Fruit fly (Drosophila melanogaster) whole organism, embryonic: ENCODE data around the gene att-ORFB.

Source experiments
- Abd-B ChIP-seq: fragments of 200-800 bp; sonication (Bioruptor generic); optimal IDR thresholded peaks from 2 replicates; lab custom pipeline; 2018; ENCODE audit warnings: missing biosample characterization, mild to moderate bottlenecking, missing genetic modification characterization, moderate library complexity
- Antp ChIP-seq: fragments of 200-800 bp; sonication (Bioruptor generic); optimal IDR thresholded peaks from 3 replicates; lab custom pipeline; 2016; ENCODE audit warnings: missing biosample characterization, missing genetic modification characterization
- Blimp-1 ChIP-seq: fragments of 200-800 bp; sonication (Bioruptor generic); optimal IDR thresholded peaks from 3 replicates; lab custom pipeline; 2018; ENCODE audit warnings: missing biosample characterization, missing genetic modification characterization, mild to moderate bottlenecking, moderate library complexity, missing genetic modification reagents
- C15 ChIP-seq: fragments of 200-800 bp; sonication (Bioruptor generic); IDR thresholded peaks from 3 replicates; pipeline ENCODE4 v1.3.6; 2022; ENCODE audit warnings: missing biosample characterization, missing genetic modification characterization
- CG10274 ChIP-seq: fragments of 200-800 bp; sonication (Bioruptor generic); optimal IDR thresholded peaks from 3 replicates; lab custom pipeline; 2017; ENCODE audit warnings: missing biosample characterization, mild to moderate bottlenecking, missing genetic modification characterization
- CG10979 ChIP-seq: fragments of 200-800 bp; sonication (Bioruptor generic); optimal IDR thresholded peaks from 2 replicates; lab custom pipeline; 2018; ENCODE audit warnings: missing biosample characterization, mild to moderate bottlenecking, missing genetic modification characterization, moderate library complexity
- CG1233 ChIP-seq: fragments of 200-800 bp; sonication (Bioruptor generic); optimal IDR thresholded peaks from 4 replicates; lab custom pipeline; 2018; ENCODE audit warnings: missing biosample characterization, mild to moderate bottlenecking, missing genetic modification characterization
- CG14710 ChIP-seq: fragments of 200-800 bp; sonication (Bioruptor generic); optimal IDR thresholded peaks from 3 replicates; lab custom pipeline; 2019; ENCODE audit warnings: missing biosample characterization, mild to moderate bottlenecking, missing genetic modification characterization, moderate library complexity
- CG15269 ChIP-seq: fragments of 200-800 bp; sonication (Bioruptor generic); optimal IDR thresholded peaks from 2 replicates; lab custom pipeline; 2018; ENCODE audit warnings: missing biosample characterization, mild to moderate bottlenecking, missing genetic modification characterization, moderate library complexity
- CG1602 ChIP-seq: fragments of 200-800 bp; sonication (Bioruptor generic); optimal IDR thresholded peaks from 3 replicates; lab custom pipeline; 2016; ENCODE audit warnings: missing biosample characterization, missing genetic modification characterization
- CG16815 ChIP-seq: fragments of 200-800 bp; sonication (Bioruptor generic); optimal IDR thresholded peaks from 3 replicates; lab custom pipeline; 2017; ENCODE audit warnings: missing biosample characterization, mild to moderate bottlenecking, missing genetic modification characterization
- CG2116 ChIP-seq: fragments of 200-800 bp; sonication (Bioruptor generic); optimal IDR thresholded peaks from 3 replicates; lab custom pipeline; 2018; ENCODE audit warnings: missing biosample characterization, mild to moderate bottlenecking, missing genetic modification characterization
- CG32532 ChIP-seq: fragments of 200-800 bp; sonication (Bioruptor generic); IDR thresholded peaks from 2 replicates; pipeline ENCODE4 v1.3.6; 2022; ENCODE audit warnings: missing biosample characterization, missing genetic modification characterization
- CG6175 ChIP-seq: fragments of 200-800 bp; sonication (Bioruptor generic); IDR thresholded peaks from 3 replicates; pipeline ENCODE4 v1.3.6; 2022; ENCODE audit warnings: missing biosample characterization, missing genetic modification characterization
- CG6683 ChIP-seq: fragments of 200-800 bp; sonication (Bioruptor generic); optimal IDR thresholded peaks from 2 replicates; lab custom pipeline; 2017; ENCODE audit warnings: missing biosample characterization, mild to moderate bottlenecking, missing genetic modification characterization, missing genetic modification reagents
- CG7839 ChIP-seq: fragments of 200-800 bp; sonication (Bioruptor generic); optimal IDR thresholded peaks from 3 replicates; lab custom pipeline; 2018; ENCODE audit warnings: missing biosample characterization, mild to moderate bottlenecking, missing genetic modification characterization, moderate library complexity
- CG7928 ChIP-seq: fragments of 200-800 bp; sonication (Bioruptor generic); optimal IDR thresholded peaks from 2 replicates; lab custom pipeline; 2017; ENCODE audit warnings: missing biosample characterization, mild to moderate bottlenecking, missing genetic modification characterization
- CG9609 ChIP-seq: fragments of 200-800 bp; sonication (Bioruptor generic); optimal IDR thresholded peaks from 3 replicates; lab custom pipeline; 2016; ENCODE audit warnings: missing biosample characterization, missing genetic modification characterization
- CG9817 ChIP-seq: fragments of 200-800 bp; sonication (Bioruptor generic); optimal IDR thresholded peaks from 2 replicates; lab custom pipeline; 2018; ENCODE audit warnings: missing biosample characterization, mild to moderate bottlenecking, missing genetic modification characterization, moderate library complexity
- CG9876 ChIP-seq: fragments of 200-800 bp; sonication (Bioruptor generic); optimal IDR thresholded peaks from 2 replicates; lab custom pipeline; 2016; ENCODE audit warnings: missing biosample characterization, missing genetic modification characterization
- CkIIα-i1 ChIP-seq: fragments of 200-800 bp; sonication (Bioruptor generic); IDR thresholded peaks from 2 replicates; pipeline ENCODE4 v1.3.6; 2022; ENCODE audit warnings: missing biosample characterization, missing genetic modification characterization
- Drgx ChIP-seq: fragments of 200-800 bp; sonication (Bioruptor generic); IDR thresholded peaks from 2 replicates; pipeline ENCODE4 v1.3.6; 2022; ENCODE audit warnings: missing biosample characterization, missing genetic modification characterization
- ERR ChIP-seq: fragments of 200-800 bp; sonication (Bioruptor generic); optimal IDR thresholded peaks from 2 replicates; lab custom pipeline; 2016; ENCODE audit warnings: missing biosample characterization, missing genetic modification characterization
- Mad ChIP-seq: fragments of 200-800 bp; sonication (Bioruptor generic); optimal IDR thresholded peaks from 2 replicates; lab custom pipeline; 2016; ENCODE audit warnings: missing biosample characterization, missing genetic modification characterization
- NC2α ChIP-seq: fragments of 200-800 bp; sonication (Bioruptor generic); optimal IDR thresholded peaks from 2 replicates; lab custom pipeline; 2016; ENCODE audit warnings: missing biosample characterization, missing genetic modification characterization
- Side ChIP-seq: fragments of 200-800 bp; sonication (Bioruptor generic); optimal IDR thresholded peaks from 2 replicates; lab custom pipeline; 2016; ENCODE audit warnings: missing biosample characterization, missing genetic modification characterization
- Xrp1 ChIP-seq: fragments of 200-800 bp; sonication (Bioruptor generic); IDR thresholded peaks from 2 replicates; pipeline ENCODE4 v1.3.6; 2022; ENCODE audit warnings: missing biosample characterization, missing genetic modification characterization
- abd-A ChIP-seq: fragments of 200-800 bp; sonication (Bioruptor generic); optimal IDR thresholded peaks from 3 replicates; lab custom pipeline; 2019; ENCODE audit warnings: missing biosample characterization, mild to moderate bottlenecking, missing genetic modification characterization, moderate library complexity
- bsh ChIP-seq, 2 experiments: fragments of 200-800 bp; sonication (Bioruptor generic); optimal IDR thresholded peaks; 2 replicates each; lab custom pipeline; 2017 to 2018; ENCODE audit warnings: mild to moderate bottlenecking in 2 of 2, missing biosample characterization in 2 of 2, missing genetic modification characterization in 2 of 2, moderate library complexity in 1 of 2
- cato ChIP-seq: fragments of 200-800 bp; sonication (Bioruptor generic); optimal IDR thresholded peaks from 2 replicates; lab custom pipeline; 2016; ENCODE audit warnings: missing biosample characterization, missing genetic modification characterization, borderline replicate concordance
- crc ChIP-seq: fragments of 200-800 bp; sonication (Bioruptor generic); optimal IDR thresholded peaks from 2 replicates; lab custom pipeline; 2016; ENCODE audit warnings: missing biosample characterization, missing genetic modification characterization
- croc ChIP-seq: fragments of 200-800 bp; sonication (Bioruptor generic); conservative IDR thresholded peaks from 3 replicates; pipeline ENCODE4 v1.3.6; 2022; ENCODE audit warnings: missing biosample characterization, missing genetic modification characterization
- crp ChIP-seq, 2 experiments: fragments of 200-800 bp; sonication (Bioruptor generic); optimal IDR thresholded peaks; 2 replicates in 1 of 2; 3 replicates in 1 of 2; lab custom pipeline; 2017; ENCODE audit warnings: missing biosample characterization in 2 of 2, missing genetic modification characterization in 2 of 2, mild to moderate bottlenecking in 1 of 2, moderate library complexity in 1 of 2
- ems ChIP-seq: fragments of 200-800 bp; sonication (Bioruptor generic); optimal IDR thresholded peaks from 3 replicates; lab custom pipeline; 2016; ENCODE audit warnings: missing biosample characterization, missing genetic modification characterization
- fru ChIP-seq: fragments of >200 bp; optimal IDR thresholded peaks from 2 replicates; lab custom pipeline; 2017
- gcm ChIP-seq: fragments of 200-800 bp; sonication (Bioruptor generic); optimal IDR thresholded peaks from 2 replicates; lab custom pipeline; 2019; ENCODE audit warnings: missing biosample characterization, mild to moderate bottlenecking, missing genetic modification characterization, moderate library complexity
- grau ChIP-seq: fragments of 200-800 bp; optimal IDR thresholded peaks from 3 replicates; lab custom pipeline; 2019; ENCODE audit warnings: missing biosample characterization, mild to moderate bottlenecking, missing genetic modification characterization, moderate library complexity
- hbn ChIP-seq: fragments of 200-800 bp; sonication (Bioruptor generic); IDR thresholded peaks from 2 replicates; pipeline ENCODE4 v1.3.6; 2022; ENCODE audit warnings: missing biosample characterization, missing genetic modification characterization; ENCODE audit not compliant: partially characterized antibody
- nau ChIP-seq: fragments of 200-800 bp; sonication (Bioruptor generic); optimal IDR thresholded peaks from 3 replicates; lab custom pipeline; 2017; ENCODE audit warnings: missing biosample characterization, mild to moderate bottlenecking, missing genetic modification characterization, missing genetic modification reagents
- odd ChIP-seq: fragments of 200-800 bp; sonication (Bioruptor generic); optimal IDR thresholded peaks from 2 replicates; lab custom pipeline; 2017; ENCODE audit warnings: missing biosample characterization, mild to moderate bottlenecking, missing genetic modification characterization
- pan ChIP-seq, 4 experiments: fragments of >200 bp in 3 of 4; fragments of 200-800 bp in 1 of 4; sonication (Bioruptor generic) in 1 of 4; optimal IDR thresholded peaks in 3 of 4; IDR thresholded peaks in 1 of 4; 2 replicates each; pipeline versions ENCODE4 v1.3.6 to Lab custom; 2017 to 2022; ENCODE audit warnings: missing biosample characterization in 2 of 4, missing genetic modification characterization in 2 of 4, mixed read lengths in 1 of 4
- pros ChIP-seq: fragments of 200-800 bp; sonication (Bioruptor generic); optimal IDR thresholded peaks from 3 replicates; lab custom pipeline; 2019; ENCODE audit warnings: missing biosample characterization, mild to moderate bottlenecking, missing genetic modification characterization, moderate library complexity
- repo ChIP-seq: fragments of 200-800 bp; sonication (Bioruptor generic); optimal IDR thresholded peaks from 2 replicates; lab custom pipeline; 2016; ENCODE audit warnings: missing biosample characterization, missing genetic modification characterization
- ro ChIP-seq: fragments of 200-800 bp; sonication (Bioruptor generic); IDR thresholded peaks from 2 replicates; pipeline ENCODE4 v1.3.6; 2022; ENCODE audit warnings: missing biosample characterization, missing genetic modification characterization
- sisA ChIP-seq: fragments of 200-800 bp; sonication (Bioruptor generic); IDR thresholded peaks from 2 replicates; pipeline ENCODE4 v1.3.6; 2022; ENCODE audit warnings: missing biosample characterization, missing genetic modification characterization
- ssp ChIP-seq: fragments of 200-800 bp; sonication (Bioruptor generic); IDR thresholded peaks from 2 replicates; pipeline ENCODE4 v1.3.6; 2022; ENCODE audit warnings: missing biosample characterization, missing genetic modification characterization
- sug ChIP-seq: fragments of 200-800 bp; optimal IDR thresholded peaks from 2 replicates; lab custom pipeline; 2019; ENCODE audit warnings: missing biosample characterization, mild to moderate bottlenecking, missing genetic modification characterization, moderate library complexity
- trem ChIP-seq: fragments of 200-800 bp; optimal IDR thresholded peaks from 3 replicates; lab custom pipeline; 2019; ENCODE audit warnings: missing biosample characterization, mild to moderate bottlenecking, missing genetic modification characterization, moderate library complexity

Gene att-ORFB

dm6 chr3R:20550632-20551486, 3.3 kb downstream of the att-ORFB start (continued):
- no peak for TF ChIP-seq CkIIα-i1
- TF ChIP-seq fru, result no peak
- peak; percentile 28 for TF ChIP-seq CG14710 (tag; lab: Kevin White, UChicago)
- TF ChIP-seq pan (optimal IDR thresholded peaks at IDR 0.05; lab: Kevin White, UChicago), result no peak
- peak in 1 of 2 experiments; percentile 28 for TF ChIP-seq pan (GFP tag; optimal IDR thresholded peaks at IDR 0.05 in 1 of 2, IDR thresholded peaks at IDR 0.05 in 1 of 2)
- peak; percentile 65 for TF ChIP-seq ERR (GFP tag; lab: Kevin White, UChicago)
- TF ChIP-seq repo (GFP tag; lab: Kevin White, UChicago), result peak; percentile 42
- no peak for TF ChIP-seq croc (GFP tag; lab: Robert Waterston, UW)
- no peak for TF ChIP-seq cato
- peak; percentile 59 for TF ChIP-seq NC2α (GFP tag; lab: Kevin White, UChicago)
- TF ChIP-seq Mad, result peak; percentile 33
- peak; percentile 69 for TF ChIP-seq abd-A
- peak; percentile 89 for TF ChIP-seq hbn (GFP tag; lab: Robert Waterston, UW)
- TF ChIP-seq Antp (GFP tag; lab: Kevin White, UChicago), result no peak
- peak; percentile 80 for TF ChIP-seq Side
- TF ChIP-seq CG32532 (GFP tag; lab: Robert Waterston, UW), result peak; percentile 28
- peak; percentile 33 for TF ChIP-seq grau (tag; lab: Kevin White, UChicago)
- peak; percentile 54 for TF ChIP-seq Blimp-1 (GFP tag; lab: Kevin White, UChicago)
- no peak for TF ChIP-seq ro
- no peak for TF ChIP-seq sisA
- peak; percentile 27 for TF ChIP-seq Drgx (GFP tag; lab: Robert Waterston, UW)
- peak; percentile 49 for TF ChIP-seq CG7928 (GFP tag; lab: Kevin White, UChicago)
- no peak for TF ChIP-seq Abd-B (GFP tag; lab: Kevin White, UChicago)
- TF ChIP-seq trem (tag; lab: Kevin White, UChicago), result peak; percentile 2
- TF ChIP-seq CG10979 (tag; lab: Kevin White, UChicago), result no peak
- TF ChIP-seq CG6175 (GFP tag; lab: Robert Waterston, UW), result no peak
- no peak; the same call in 2 of the 3 replicates for TF ChIP-seq C15 (GFP tag; lab: Robert Waterston, UW)
- peak; percentile 84 for TF ChIP-seq Xrp1 (GFP tag; lab: Robert Waterston, UW)
- no peak for TF ChIP-seq CG16815 (GFP tag; lab: Kevin White, UChicago)
- TF ChIP-seq ssp, result no peak; the same call in 1 of the 2 replicates
- no peak for TF ChIP-seq CG1602 (GFP tag; lab: Kevin White, UChicago)
- TF ChIP-seq CG9817, result peak; percentile 49
- no peak for TF ChIP-seq CG2116 (GFP tag; lab: Kevin White, UChicago)
- peak; percentile 81 for TF ChIP-seq gcm
- TF ChIP-seq CG6683 (GFP tag; lab: Kevin White, UChicago), result peak; percentile 68
- TF ChIP-seq nau (GFP tag; lab: Kevin White, UChicago), result peak; percentile 91
- TF ChIP-seq CG15269 (tag; lab: Kevin White, UChicago), result peak; percentile 52
- peak; percentile 46 for TF ChIP-seq ems (GFP tag; lab: Kevin White, UChicago)
- peak; percentile 61 for TF ChIP-seq CG10274 (GFP tag; lab: Kevin White, UChicago)
- TF ChIP-seq sug (tag; lab: Kevin White, UChicago), result peak; percentile 48
- TF ChIP-seq odd, result peak; percentile 87
- TF ChIP-seq crp (GFP tag; optimal IDR thresholded peaks at IDR 0.05; lab: Kevin White, UChicago), result peak in 1 of 2 experiments; percentile 46
- peak; percentile 32 for TF ChIP-seq pros (GFP tag; lab: Kevin White, UChicago)
- peak; percentile 57 to 75 for TF ChIP-seq bsh (GFP tag; optimal IDR thresholded peaks at IDR 0.05; lab: Kevin White, UChicago)
- peak; percentile 42 for TF ChIP-seq crc (GFP tag; lab: Kevin White, UChicago)
- TF ChIP-seq CG9876, result peak; percentile 38
- peak; percentile 92 for TF ChIP-seq CG1233 (GFP tag; lab: Kevin White, UChicago)
- peak; percentile 39 for TF ChIP-seq CG7839 (tag; lab: Kevin White, UChicago)
- TF ChIP-seq CG9609, result no peak
